Worm (Caenorhabditis elegans): ENCODE results near the gene F38B6.3.

- TF ChIP-seq fkh-10 (GFP tag; optimal IDR thresholded peaks at IDR 0.05) = no peak
- no peak for TF ChIP-seq F13H6.1 (tag; optimal IDR thresholded peaks at IDR 0.05)
- no peak for TF ChIP-seq nfya-1 (tag; optimal IDR thresholded peaks at IDR 0.05)
- TF ChIP-seq sdc-2 (tag; optimal IDR thresholded peaks at IDR 0.05) = no peak
- no peak for TF ChIP-seq T23F11.4 (GFP tag; optimal IDR thresholded peaks at IDR 0.05)
- no peak for TF ChIP-seq pat-9 (tag; optimal IDR thresholded peaks at IDR 0.05)
- TF ChIP-seq unc-55 (GFP tag; optimal IDR thresholded peaks at IDR 0.05) = no peak
Measured at ce11 chrX:6702249-6702648, 8.8 kb downstream of the F38B6.3 start, which contains the start of gene acr-2.

Data from whole organism, late embryonic.